Fruit fly (Drosophila melanogaster): ENCODE results near the gene Gr98d.

Gene Gr98d

dm6 chr3R:27553921-27554320 is 8.1 kb downstream of the Gr98d start:
- no peak for TF ChIP-seq ovo (GFP tag; optimal IDR thresholded peaks at IDR 0.05)
- TF ChIP-seq CG14711 (tag; optimal IDR thresholded peaks at IDR 0.05) = peak; percentile 73
- peak; percentile 10 for TF ChIP-seq toe (GFP tag; optimal IDR thresholded peaks at IDR 0.05)
- peak; percentile 92 for TF ChIP-seq bab1 (GFP tag; optimal IDR thresholded peaks at IDR 0.05)
- TF ChIP-seq cnc (optimal IDR thresholded peaks at IDR 0.05) = peak in 1 of 2 experiments; percentile 2
- no peak for TF ChIP-seq cic (GFP tag; optimal IDR thresholded peaks at IDR 0.05)
- TF ChIP-seq CG1620 (GFP tag; optimal IDR thresholded peaks at IDR 0.05) = no peak
- TF ChIP-seq Clk (GFP tag; optimal IDR thresholded peaks at IDR 0.05) = no peak
- TF ChIP-seq Mnt (GFP tag; optimal IDR thresholded peaks at IDR 0.05) = no peak
- TF ChIP-seq Crg-1 (GFP tag; optimal IDR thresholded peaks at IDR 0.05) = no peak
- peak; percentile 57 for TF ChIP-seq CG11617 (GFP tag; optimal IDR thresholded peaks at IDR 0.05)
- peak; percentile 43 for TF ChIP-seq CG33017 (tag; optimal IDR thresholded peaks at IDR 0.05)
- peak; percentile 32 for TF ChIP-seq pad (GFP tag; optimal IDR thresholded peaks at IDR 0.05)
- no peak for TF ChIP-seq CG12768 (GFP tag; optimal IDR thresholded peaks at IDR 0.05)
- peak; percentile 41 for TF ChIP-seq tj (GFP tag; optimal IDR thresholded peaks at IDR 0.05)
- TF ChIP-seq CG7045 (GFP tag; optimal IDR thresholded peaks at IDR 0.05) = peak; percentile 45
- peak; percentile 48 for TF ChIP-seq CG5204 (GFP tag; optimal IDR thresholded peaks at IDR 0.05)
- no peak for TF ChIP-seq kay (GFP tag; ENCODE audit: borderline replicate concordance)
- peak; percentile 53 for TF ChIP-seq CG7101 (tag; optimal IDR thresholded peaks at IDR 0.05)
- peak; percentile 51 for TF ChIP-seq Hr96 (GFP tag; optimal IDR thresholded peaks at IDR 0.05)

- no peak for TF ChIP-seq CG5204 (GFP tag; optimal IDR thresholded peaks at IDR 0.05)
- TF ChIP-seq kay (GFP tag; ENCODE audit: borderline replicate concordance) = no peak
- TF ChIP-seq cic (GFP tag; optimal IDR thresholded peaks at IDR 0.05) = no peak
- no peak for TF ChIP-seq Crg-1 (GFP tag; optimal IDR thresholded peaks at IDR 0.05)
- TF ChIP-seq CG11617 (GFP tag; optimal IDR thresholded peaks at IDR 0.05) = peak; percentile 5
- TF ChIP-seq ovo (GFP tag; optimal IDR thresholded peaks at IDR 0.05) = no peak
- peak; percentile 49 for TF ChIP-seq CG33017 (tag; optimal IDR thresholded peaks at IDR 0.05)
- TF ChIP-seq tj (GFP tag; optimal IDR thresholded peaks at IDR 0.05) = no peak
- TF ChIP-seq Hr96 (GFP tag; optimal IDR thresholded peaks at IDR 0.05) = no peak
- TF ChIP-seq CG14711 (tag; optimal IDR thresholded peaks at IDR 0.05) = peak; percentile 39
- TF ChIP-seq pad (GFP tag; optimal IDR thresholded peaks at IDR 0.05) = no peak
- peak; percentile 14 for TF ChIP-seq CG7045 (GFP tag; optimal IDR thresholded peaks at IDR 0.05)
- TF ChIP-seq toe (GFP tag; optimal IDR thresholded peaks at IDR 0.05) = no peak
- TF ChIP-seq CG12768 (GFP tag; optimal IDR thresholded peaks at IDR 0.05) = peak; percentile 29
- no peak for TF ChIP-seq CG1620 (GFP tag; optimal IDR thresholded peaks at IDR 0.05)
- TF ChIP-seq bab1 (GFP tag; optimal IDR thresholded peaks at IDR 0.05) = peak; percentile 51
- TF ChIP-seq CG7101 (tag; optimal IDR thresholded peaks at IDR 0.05) = peak; percentile 18
- TF ChIP-seq cnc (optimal IDR thresholded peaks at IDR 0.05) = no peak
- no peak for TF ChIP-seq Clk (GFP tag; optimal IDR thresholded peaks at IDR 0.05)
- no peak for TF ChIP-seq Mnt (GFP tag; optimal IDR thresholded peaks at IDR 0.05)
Observed at dm6 chr3R:27554964-27555363, 9.1 kb downstream of the Gr98d start.

dm6 chr3R:27555853-27556252 is 10.0 kb downstream of the Gr98d start:
- TF ChIP-seq kay (GFP tag; ENCODE audit: borderline replicate concordance) = peak; percentile 52
- no peak for TF ChIP-seq CG14711 (tag; optimal IDR thresholded peaks at IDR 0.05)

- TF ChIP-seq CG11617 (GFP tag; optimal IDR thresholded peaks at IDR 0.05) (no peak), Mnt (GFP tag; optimal IDR thresholded peaks at IDR 0.05) (no peak), cnc (optimal IDR thresholded peaks at IDR 0.05) (no peak), CG7101 (tag; optimal IDR thresholded peaks at IDR 0.05) (no peak), CG14711 (tag; optimal IDR thresholded peaks at IDR 0.05) (no peak), CG33017 (tag; optimal IDR thresholded peaks at IDR 0.05) (no peak)
Observed at dm6 chr3R:27556466-27556865, 10.6 kb downstream of the Gr98d start.

- TF ChIP-seq CG33017 (tag; optimal IDR thresholded peaks at IDR 0.05) = no peak
- peak; percentile 9 for TF ChIP-seq bab1 (GFP tag; optimal IDR thresholded peaks at IDR 0.05)
- peak; percentile 14 for TF ChIP-seq CG14711 (tag; optimal IDR thresholded peaks at IDR 0.05)
Observed at dm6 chr3R:27556972-27557371, 11.1 kb downstream of the Gr98d start.

- TF ChIP-seq CG14711 (tag; optimal IDR thresholded peaks at IDR 0.05) (no peak), kay (GFP tag; ENCODE audit: borderline replicate concordance) (no peak), CG7101 (tag; optimal IDR thresholded peaks at IDR 0.05) (no peak), bab1 (GFP tag; optimal IDR thresholded peaks at IDR 0.05) (no peak), Hr96 (GFP tag; optimal IDR thresholded peaks at IDR 0.05) (no peak)
Observed at dm6 chr3R:27557970-27558659, 12.3 kb downstream of the Gr98d start.

- TF ChIP-seq bab1 (GFP tag; optimal IDR thresholded peaks at IDR 0.05) (peak; percentile 28), cic (GFP tag; optimal IDR thresholded peaks at IDR 0.05) (peak; percentile 31), CG14711 (tag; optimal IDR thresholded peaks at IDR 0.05) (no peak), kay (GFP tag; ENCODE audit: borderline replicate concordance) (no peak), toe (GFP tag; optimal IDR thresholded peaks at IDR 0.05) (no peak), CG12768 (GFP tag; optimal IDR thresholded peaks at IDR 0.05) (no peak), CG7045 (GFP tag; optimal IDR thresholded peaks at IDR 0.05) (no peak), pad (GFP tag; optimal IDR thresholded peaks at IDR 0.05) (no peak), Crg-1 (GFP tag; optimal IDR thresholded peaks at IDR 0.05) (no peak), CG5204 (GFP tag; optimal IDR thresholded peaks at IDR 0.05) (no peak), CG7101 (tag; optimal IDR thresholded peaks at IDR 0.05) (no peak), CG11617 (GFP tag; optimal IDR thresholded peaks at IDR 0.05) (no peak), Hr96 (GFP tag; optimal IDR thresholded peaks at IDR 0.05) (no peak), Mnt (GFP tag; optimal IDR thresholded peaks at IDR 0.05) (peak; percentile 39), CG1620 (GFP tag; optimal IDR thresholded peaks at IDR 0.05) (peak; percentile 0), CG33017 (tag; optimal IDR thresholded peaks at IDR 0.05) (no peak), cnc (optimal IDR thresholded peaks at IDR 0.05) (no peak), tj (GFP tag; optimal IDR thresholded peaks at IDR 0.05) (peak; percentile 72), Clk (GFP tag; optimal IDR thresholded peaks at IDR 0.05) (no peak), ovo (GFP tag; optimal IDR thresholded peaks at IDR 0.05) (no peak)
Observed at dm6 chr3R:27558660-27559319, 12.9 kb downstream of the Gr98d start, which contains the start of gene Klp98A. Gene Klp98A, minus strand, starts transcription at chr3R:27559145.

Measured in whole organism, adult.